Worm (Caenorhabditis elegans) whole organism, young adult: Measurements from ENCODE around the gene ZC506.1.

Experiments used
- B0019.2 ChIP-seq: fragments of 200-800 bp; sonication (Bioruptor generic); conservative IDR thresholded peaks from 2 replicates; pipeline ENCODE4 v1.3.6; 2022; ENCODE audit warnings: missing genetic modification reagents, missing genetic modification characterization, missing compliant biosample characterization
- B0261.1 ChIP-seq: sonication (generic microtip); optimal IDR thresholded peaks from 2 replicates; lab custom pipeline; 2016; ENCODE audit warnings: mild to moderate bottlenecking, missing genetic modification characterization, moderate library complexity, missing compliant biosample characterization
- B0336.3 ChIP-seq: fragments of 200-800 bp; sonication (Bioruptor generic); IDR thresholded peaks from 2 replicates; pipeline ENCODE4 v1.3.6; 2022; ENCODE audit warnings: missing genetic modification characterization, missing compliant biosample characterization
- C06A6.2 ChIP-seq: fragments of 200-800 bp; sonication (Bioruptor generic); conservative IDR thresholded peaks from 2 replicates; pipeline ENCODE4 v1.3.6; 2022; ENCODE audit warnings: missing genetic modification characterization, missing compliant biosample characterization
- F33H1.4 ChIP-seq: fragments of 200-800 bp; sonication (Bioruptor generic); IDR thresholded peaks from 2 replicates; pipeline ENCODE4 v1.3.6; 2022; ENCODE audit warnings: missing genetic modification reagents, missing genetic modification characterization, missing compliant biosample characterization
- F49E8.2 ChIP-seq: sonication (generic microtip); optimal IDR thresholded peaks from 3 replicates; lab custom pipeline; 2017; ENCODE audit warnings: missing genetic modification characterization, mild to moderate bottlenecking, missing compliant biosample characterization, antibody characterized with exemption, moderate library complexity; ENCODE audit not compliant: insufficient read depth
- K11D2.4 ChIP-seq: fragments of 200-800 bp; sonication (Bioruptor generic); IDR thresholded peaks from 2 replicates; pipeline ENCODE4 v1.3.6; 2022; ENCODE audit warnings: missing genetic modification reagents, missing genetic modification characterization, missing compliant biosample characterization
- K12H6.12 ChIP-seq: fragments of 200-800 bp; sonication (Bioruptor generic); optimal IDR thresholded peaks from 2 replicates; lab custom pipeline; 2018; ENCODE audit warnings: mild to moderate bottlenecking, missing genetic modification characterization, missing compliant biosample characterization
- Y53F4B.3 ChIP-seq: fragments of 200-800 bp; sonication (Bioruptor generic); IDR thresholded peaks from 2 replicates; pipeline ENCODE4 v1.3.6; 2022; ENCODE audit warnings: missing genetic modification reagents, missing genetic modification characterization, missing compliant biosample characterization
- Y53G8AR.9 ChIP-seq: fragments of 200-800 bp; sonication (Bioruptor generic); conservative IDR thresholded peaks from 2 replicates; pipeline ENCODE4 v1.3.6; 2022; ENCODE audit warnings: missing genetic modification reagents, missing genetic modification characterization, missing compliant biosample characterization
- ama-1 ChIP-seq, 3 experiments: fragments of 150-350 bp in 1 of 3; sonication (generic microtip) in 2 of 3; optimal IDR thresholded peaks; 2 replicates each; lab custom pipeline; 2014 to 2018; ENCODE audit warnings: missing biosample characterization in 2 of 3, missing genetic modification characterization in 2 of 3, missing genetic modification reagents in 2 of 3
- athp-1 ChIP-seq: sonication (generic microtip); optimal IDR thresholded peaks from 2 replicates; lab custom pipeline; 2017; ENCODE audit warnings: mild to moderate bottlenecking, missing genetic modification characterization, missing compliant biosample characterization
- bed-1 ChIP-seq: fragments of 200-800 bp; sonication (Bioruptor generic); IDR thresholded peaks from 2 replicates; pipeline ENCODE4 v1.3.6; 2022; ENCODE audit warnings: missing genetic modification reagents, missing genetic modification characterization, missing compliant biosample characterization
- cebp-1 ChIP-seq, 2 experiments: fragments of 200-800 bp in 1 of 2; sonication (Bioruptor generic) in 1 of 2; sonication (generic microtip) in 1 of 2; IDR thresholded peaks in 1 of 2; optimal IDR thresholded peaks in 1 of 2; 2 replicates each; pipeline versions ENCODE4 v1.3.6 to Lab custom; 2017 to 2022; ENCODE audit warnings: missing compliant biosample characterization in 2 of 2, missing genetic modification characterization in 2 of 2, mild to moderate bottlenecking in 1 of 2, missing genetic modification reagents in 1 of 2, moderate library complexity in 1 of 2
- cebp-2 ChIP-seq: fragments of 200-800 bp; sonication (Bioruptor generic); IDR thresholded peaks from 2 replicates; pipeline ENCODE4 v1.3.6; 2022; ENCODE audit warnings: missing genetic modification characterization, missing compliant biosample characterization
- ceh-79 ChIP-seq: sonication (generic microtip); optimal IDR thresholded peaks from 2 replicates; lab custom pipeline; 2017; ENCODE audit warnings: mild to moderate bottlenecking, missing genetic modification characterization, missing compliant biosample characterization
- chd-7 ChIP-seq: sonication (generic microtip); optimal IDR thresholded peaks from 2 replicates; lab custom pipeline; 2016; ENCODE audit warnings: mild to moderate bottlenecking, missing genetic modification characterization, moderate library complexity, missing compliant biosample characterization
- die-1 ChIP-seq: sonication (generic microtip); optimal IDR thresholded peaks from 2 replicates; lab custom pipeline; 2016; ENCODE audit warnings: missing genotype, mild to moderate bottlenecking, missing genetic modification characterization, missing compliant biosample characterization
- dox-1 ChIP-seq: fragments of 200-800 bp; sonication (Bioruptor generic); IDR thresholded peaks from 2 replicates; pipeline ENCODE4 v1.3.6; 2022; ENCODE audit warnings: missing genetic modification reagents, missing genetic modification characterization, missing compliant biosample characterization
- egl-18 ChIP-seq: fragments of 200-800 bp; sonication (Bioruptor generic); IDR thresholded peaks from 2 replicates; pipeline ENCODE4 v1.3.6; 2022; ENCODE audit warnings: missing genetic modification reagents, missing genetic modification characterization, missing compliant biosample characterization
- egrh-3 ChIP-seq: fragments of 200-800 bp; sonication (Bioruptor generic); IDR thresholded peaks from 2 replicates; pipeline ENCODE4 v1.3.6; 2022; ENCODE audit warnings: missing genetic modification reagents, missing genetic modification characterization, missing compliant biosample characterization
- fkh-3 ChIP-seq: sonication (generic microtip); optimal IDR thresholded peaks from 2 replicates; lab custom pipeline; 2016; ENCODE audit warnings: mild to moderate bottlenecking, missing genetic modification characterization, missing compliant biosample characterization
- gei-17 ChIP-seq: fragments of 200-800 bp; sonication (Bioruptor generic); optimal IDR thresholded peaks from 2 replicates; lab custom pipeline; 2018; ENCODE audit warnings: mild to moderate bottlenecking, missing genetic modification characterization, missing compliant biosample characterization
- him-1 ChIP-seq: sonication (generic microtip); optimal IDR thresholded peaks from 2 replicates; lab custom pipeline; 2016; ENCODE audit warnings: missing genotype, missing genetic modification reagents, missing genetic modification characterization, missing compliant biosample characterization
- hlh-26 ChIP-seq: fragments of 200-800 bp; sonication (Bioruptor generic); conservative IDR thresholded peaks from 2 replicates; pipeline ENCODE4 v1.3.6; 2022; ENCODE audit warnings: missing genetic modification reagents, missing genetic modification characterization, missing compliant biosample characterization
- hmg-1.2 ChIP-seq: fragments of 200-800 bp; sonication (Bioruptor generic); IDR thresholded peaks from 2 replicates; pipeline ENCODE4 v1.3.6; 2022; ENCODE audit warnings: missing genetic modification reagents, missing genetic modification characterization, missing compliant biosample characterization
- hsf-1 ChIP-seq: fragments of 200-800 bp; sonication (Bioruptor generic); IDR thresholded peaks from 2 replicates; pipeline ENCODE4 v1.3.6; 2022; ENCODE audit warnings: missing genetic modification reagents, missing genetic modification characterization, missing compliant biosample characterization
- lag-1 ChIP-seq: fragments of 200-800 bp; sonication (Bioruptor generic); IDR thresholded peaks from 2 replicates; pipeline ENCODE4 v1.3.6; 2022; ENCODE audit warnings: missing genetic modification reagents, missing genetic modification characterization, missing compliant biosample characterization
- let-526 ChIP-seq: fragments of 200-800 bp; sonication (Bioruptor generic); IDR thresholded peaks from 2 replicates; pipeline ENCODE4 v1.3.6; 2022; ENCODE audit warnings: missing genetic modification reagents, missing genetic modification characterization, missing compliant biosample characterization
- lin-26 ChIP-seq: fragments of 200-800 bp; sonication (Bioruptor generic); IDR thresholded peaks from 2 replicates; pipeline ENCODE4 v1.3.6; 2022; ENCODE audit warnings: missing genetic modification reagents, missing genetic modification characterization, missing compliant biosample characterization
- lin-54 ChIP-seq: fragments of 200-800 bp; sonication (Bioruptor generic); optimal IDR thresholded peaks from 2 replicates; lab custom pipeline; 2018; ENCODE audit warnings: mild to moderate bottlenecking, missing genetic modification characterization, missing compliant biosample characterization
- lsl-1 ChIP-seq: fragments of 200-800 bp; sonication (Bioruptor generic); optimal IDR thresholded peaks from 2 replicates; lab custom pipeline; 2018; ENCODE audit warnings: mild to moderate bottlenecking, missing genetic modification characterization, moderate library complexity, missing compliant biosample characterization
- lsy-27 ChIP-seq: sonication (generic microtip); optimal IDR thresholded peaks from 2 replicates; lab custom pipeline; 2017; ENCODE audit warnings: missing genetic modification characterization, mild to moderate bottlenecking, missing compliant biosample characterization, antibody characterized with exemption, missing genotype, borderline replicate concordance; ENCODE audit not compliant: insufficient read depth
- madf-10 ChIP-seq: sonication (generic microtip); optimal IDR thresholded peaks from 2 replicates; lab custom pipeline; 2016; ENCODE audit warnings: mild to moderate bottlenecking, missing genetic modification characterization, missing compliant biosample characterization
- nfya-1 ChIP-seq: sonication (generic microtip); optimal IDR thresholded peaks from 2 replicates; lab custom pipeline; 2017; ENCODE audit warnings: antibody characterized with exemption, missing compliant biosample characterization, missing genetic modification characterization, borderline replicate concordance; ENCODE audit not compliant: insufficient read depth
- nfyb-1 ChIP-seq: fragments of 200-800 bp; sonication (Bioruptor generic); IDR thresholded peaks from 2 replicates; pipeline ENCODE4 v1.3.6; 2022; ENCODE audit warnings: missing genetic modification reagents, missing genetic modification characterization, missing compliant biosample characterization
- pha-4 ChIP-seq: fragments of 150-350 bp; sonication (generic microtip); optimal IDR thresholded peaks from 2 replicates; lab custom pipeline; 2014; ENCODE audit warnings: missing biosample characterization, missing genetic modification reagents, missing genetic modification characterization
- rcor-1 ChIP-seq: fragments of 200-800 bp; sonication (Bioruptor generic); IDR thresholded peaks from 2 replicates; pipeline ENCODE4 v1.3.6; 2022; ENCODE audit warnings: missing genetic modification reagents, missing genetic modification characterization, missing compliant biosample characterization
- sdz-38 ChIP-seq: sonication (generic microtip); optimal IDR thresholded peaks from 2 replicates; lab custom pipeline; 2016; ENCODE audit warnings: missing genotype, missing genetic modification characterization, missing compliant biosample characterization
- sea-2 ChIP-seq: fragments of 200-800 bp; sonication (Bioruptor generic); IDR thresholded peaks from 2 replicates; pipeline ENCODE4 v1.3.6; 2022; ENCODE audit warnings: missing genetic modification characterization, missing compliant biosample characterization
- snpc-3.4 ChIP-seq: sonication (generic microtip); optimal IDR thresholded peaks from 2 replicates; lab custom pipeline; 2017; ENCODE audit warnings: missing genetic modification characterization, mild to moderate bottlenecking, missing compliant biosample characterization, antibody characterized with exemption, moderate library complexity, missing genotype, missing genetic modification reagents
- somi-1 ChIP-seq: fragments of 200-800 bp; sonication (Bioruptor generic); optimal IDR thresholded peaks from 2 replicates; lab custom pipeline; 2018; ENCODE audit warnings: mild to moderate bottlenecking, missing genetic modification characterization, missing compliant biosample characterization
- ztf-18 ChIP-seq: sonication (generic microtip); optimal IDR thresholded peaks from 2 replicates; lab custom pipeline; 2016; ENCODE audit warnings: missing genotype, mild to moderate bottlenecking, missing genetic modification characterization, missing compliant biosample characterization
- ztf-25 ChIP-seq: fragments of 200-800 bp; sonication (Bioruptor generic); IDR thresholded peaks from 2 replicates; pipeline ENCODE4 v1.3.6; 2022; ENCODE audit warnings: missing genetic modification reagents, missing genetic modification characterization, missing compliant biosample characterization
- ztf-26 ChIP-seq: sonication (generic microtip); optimal IDR thresholded peaks from 2 replicates; lab custom pipeline; 2017; ENCODE audit warnings: missing genetic modification characterization, missing compliant biosample characterization
- ztf-28 ChIP-seq: fragments of 200-800 bp; sonication (Bioruptor generic); IDR thresholded peaks from 2 replicates; pipeline ENCODE4 v1.3.6; 2022; ENCODE audit warnings: missing genetic modification reagents, missing genetic modification characterization, missing compliant biosample characterization
- ztf-3 ChIP-seq: fragments of 200-800 bp; sonication (Bioruptor generic); optimal IDR thresholded peaks from 2 replicates; lab custom pipeline; 2018; ENCODE audit warnings: mild to moderate bottlenecking, missing genetic modification characterization, missing compliant biosample characterization

ZC506.1 gene

DNA sequence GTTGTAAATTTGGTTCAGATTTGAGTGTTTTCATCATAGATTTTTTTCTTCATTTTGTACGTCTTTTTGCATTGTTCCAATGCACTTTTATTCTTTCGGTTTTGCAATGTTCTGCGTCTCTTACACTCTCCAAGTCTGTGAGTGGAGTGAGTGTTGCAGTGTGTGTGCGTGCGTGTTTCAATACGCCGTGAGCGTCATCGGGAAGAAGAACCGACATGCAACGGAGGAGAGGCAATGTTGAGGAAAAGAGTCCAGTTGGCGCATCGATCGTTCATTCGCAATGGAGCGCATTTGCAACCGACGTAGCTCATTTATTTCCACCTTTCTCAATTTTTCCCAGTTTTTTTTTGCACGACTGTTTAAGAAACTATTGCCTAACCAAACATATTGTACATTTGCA, at the start of gene ZC506.1:
TSS of gene ZC506.1 (plus strand) at position 400 of the 400 bp plus-strand sequence.
- TF ChIP-seq Y53F4B.3 (no peak), somi-1 (peak; percentile 42), B0261.1 (tag; lab: Kevin White, UChicago) (peak; percentile 10), hmg-1.2 (GFP tag; lab: Robert Waterston, UW) (peak; percentile 84), F33H1.4 (GFP tag; lab: Robert Waterston, UW) (no peak), ceh-79 (tag; lab: Kevin White, UChicago) (no peak), Y53G8AR.9 (GFP tag; lab: Robert Waterston, UW) (peak; percentile 66; the same call in 1 of the 2 replicates), ztf-25 (GFP tag; lab: Robert Waterston, UW) (no peak), ztf-28 (GFP tag; lab: Robert Waterston, UW) (no peak), die-1 (tag; lab: Kevin White, UChicago) (no peak), bed-1 (GFP tag; lab: Robert Waterston, UW) (no peak), him-1 (tag; lab: Kevin White, UChicago) (no peak), lin-54 (GFP tag; lab: Kevin White, UChicago) (peak; percentile 59), lin-26 (peak; percentile 60; the same call in 1 of the 2 replicates), madf-10 (tag; lab: Kevin White, UChicago) (peak; percentile 82), K12H6.12 (tag; lab: Kevin White, UChicago) (peak; percentile 92), nfya-1 (tag; lab: Kevin White, UChicago) (no peak), hlh-26 (no peak), cebp-1 (GFP tag; IDR thresholded peaks at IDR 0.05; lab: Robert Waterston, UW) (peak; percentile 45; the same call in 1 of the 2 replicates), cebp-1 (tag; optimal IDR thresholded peaks at IDR 0.05; lab: Kevin White, UChicago) (peak; percentile 92), ztf-26 (tag; lab: Kevin White, UChicago) (peak; percentile 87), gei-17 (GFP tag; lab: Kevin White, UChicago) (peak; percentile 63), lag-1 (no peak), let-526 (GFP tag; lab: Robert Waterston, UW) (0 out of 2 replicates have a peak, but pooled peaks have one; percentile 23), snpc-3.4 (tag; lab: Kevin White, UChicago) (no peak), ztf-3 (peak; percentile 19), F49E8.2 (tag; lab: Kevin White, UChicago) (no peak), nfyb-1 (GFP tag; lab: Robert Waterston, UW) (peak; percentile 83), ama-1 (optimal IDR thresholded peaks at IDR 0.05; lab: Kevin White, UChicago) (no peak), ama-1 (GFP tag; optimal IDR thresholded peaks at IDR 0.05; lab: Kevin White, UChicago) (no peak), pha-4 (no peak), K11D2.4 (GFP tag; lab: Robert Waterston, UW) (peak; percentile 82), egl-18 (GFP tag; lab: Robert Waterston, UW) (no peak), egrh-3 (GFP tag; lab: Robert Waterston, UW) (peak; percentile 35; the same call in 1 of the 2 replicates), dox-1 (GFP tag; lab: Robert Waterston, UW) (peak; percentile 89), B0336.3 (GFP tag; lab: Robert Waterston, UW) (peak; percentile 87), chd-7 (peak; percentile 88), rcor-1 (peak; percentile 85), fkh-3 (tag; lab: Kevin White, UChicago) (no peak), lsl-1 (GFP tag; lab: Kevin White, UChicago) (no peak), sea-2 (GFP tag; lab: Robert Waterston, UW) (no peak), B0019.2 (GFP tag; lab: Robert Waterston, UW) (no peak), ztf-18 (tag; lab: Kevin White, UChicago) (peak; percentile 60), sdz-38 (tag; lab: Kevin White, UChicago) (no peak), C06A6.2 (GFP tag; lab: Robert Waterston, UW) (peak; percentile 71), lsy-27 (no peak), hsf-1 (GFP tag; lab: Robert Waterston, UW) (no peak), cebp-2 (GFP tag; lab: Robert Waterston, UW) (no peak), athp-1 (tag; lab: Kevin White, UChicago) (peak; percentile 80)
